Fruit fly (Drosophila melanogaster) whole organism, embryonic: ENCODE data around the gene CG6330.

Experiments used
- Bgb ChIP-seq: fragments of 200-800 bp; sonication (Bioruptor generic); IDR thresholded peaks from 2 replicates; pipeline ENCODE4 v1.3.6; 2022; ENCODE audit warnings: missing biosample characterization, missing genetic modification characterization; ENCODE audit not compliant: partially characterized antibody
- Blimp-1 ChIP-seq: fragments of 200-800 bp; sonication (Bioruptor generic); optimal IDR thresholded peaks from 3 replicates; lab custom pipeline; 2018; ENCODE audit warnings: missing biosample characterization, missing genetic modification characterization, mild to moderate bottlenecking, moderate library complexity, missing genetic modification reagents
- C15 ChIP-seq: fragments of 200-800 bp; sonication (Bioruptor generic); IDR thresholded peaks from 3 replicates; pipeline ENCODE4 v1.3.6; 2022; ENCODE audit warnings: missing biosample characterization, missing genetic modification characterization
- CG10543 ChIP-seq: fragments of 200-800 bp; sonication (Bioruptor generic); optimal IDR thresholded peaks from 3 replicates; lab custom pipeline; 2017; ENCODE audit warnings: missing biosample characterization, mild to moderate bottlenecking, missing genetic modification characterization, moderate library complexity
- CG11504 ChIP-seq: fragments of 200-800 bp; sonication (Bioruptor generic); optimal IDR thresholded peaks from 3 replicates; lab custom pipeline; 2019; ENCODE audit warnings: missing biosample characterization, mild to moderate bottlenecking, missing genetic modification characterization, moderate library complexity
- CG12219 ChIP-seq: fragments of 200-800 bp; sonication (Bioruptor generic); optimal IDR thresholded peaks from 3 replicates; lab custom pipeline; 2018; ENCODE audit warnings: missing biosample characterization, mild to moderate bottlenecking, missing genetic modification characterization
- CG1233 ChIP-seq: fragments of 200-800 bp; sonication (Bioruptor generic); optimal IDR thresholded peaks from 4 replicates; lab custom pipeline; 2018; ENCODE audit warnings: missing biosample characterization, mild to moderate bottlenecking, missing genetic modification characterization
- CG15696 ChIP-seq: fragments of 200-800 bp; sonication (Bioruptor generic); optimal IDR thresholded peaks from 2 replicates; lab custom pipeline; 2019; ENCODE audit warnings: missing biosample characterization, mild to moderate bottlenecking, missing genetic modification characterization, moderate library complexity
- CG18476 ChIP-seq: fragments of 200-800 bp; sonication (Bioruptor generic); optimal IDR thresholded peaks from 2 replicates; lab custom pipeline; 2016; ENCODE audit warnings: missing biosample characterization, mild to moderate bottlenecking, missing genetic modification characterization
- CG30020 ChIP-seq: fragments of 200-800 bp; optimal IDR thresholded peaks from 2 replicates; lab custom pipeline; 2019; ENCODE audit warnings: missing biosample characterization, mild to moderate bottlenecking, missing genetic modification characterization, moderate library complexity
- CG33557 ChIP-seq: fragments of 200-800 bp; sonication (Bioruptor generic); optimal IDR thresholded peaks from 2 replicates; lab custom pipeline; 2019; ENCODE audit warnings: missing biosample characterization, mild to moderate bottlenecking, missing genetic modification characterization, moderate library complexity
- CG5953 ChIP-seq: fragments of 200-800 bp; sonication (Bioruptor generic); IDR thresholded peaks from 2 replicates; pipeline ENCODE4 v1.3.6; 2022; ENCODE audit warnings: missing biosample characterization, missing genetic modification characterization
- CG6175 ChIP-seq: fragments of 200-800 bp; sonication (Bioruptor generic); IDR thresholded peaks from 3 replicates; pipeline ENCODE4 v1.3.6; 2022; ENCODE audit warnings: missing biosample characterization, missing genetic modification characterization
- CG8281 ChIP-seq: fragments of 200-800 bp; sonication (Bioruptor generic); optimal IDR thresholded peaks from 2 replicates; lab custom pipeline; 2018; ENCODE audit warnings: missing biosample characterization, mild to moderate bottlenecking, missing genetic modification characterization, moderate library complexity
- CG8388 ChIP-seq: fragments of 200-800 bp; sonication (Bioruptor generic); optimal IDR thresholded peaks from 2 replicates; lab custom pipeline; 2019; ENCODE audit warnings: missing biosample characterization, mild to moderate bottlenecking, missing genetic modification characterization, moderate library complexity
- CG9876 ChIP-seq: fragments of 200-800 bp; sonication (Bioruptor generic); optimal IDR thresholded peaks from 2 replicates; lab custom pipeline; 2016; ENCODE audit warnings: missing biosample characterization, missing genetic modification characterization
- CG9932 ChIP-seq: fragments of 200-800 bp; sonication (Bioruptor generic); IDR thresholded peaks from 2 replicates; pipeline ENCODE4 v1.3.6; 2022; ENCODE audit warnings: missing biosample characterization, missing genetic modification characterization
- Deaf1 ChIP-seq: fragments of 200-800 bp; optimal IDR thresholded peaks from 3 replicates; lab custom pipeline; 2019; ENCODE audit warnings: missing biosample characterization, mild to moderate bottlenecking, missing genetic modification characterization, moderate library complexity
- Dek ChIP-seq: fragments of 200-800 bp; sonication (Bioruptor generic); optimal IDR thresholded peaks from 3 replicates; lab custom pipeline; 2019; ENCODE audit warnings: missing biosample characterization, mild to moderate bottlenecking, missing genetic modification characterization, moderate library complexity
- Dll ChIP-seq: fragments of 200-800 bp; sonication (Bioruptor generic); IDR thresholded peaks from 4 replicates; pipeline ENCODE4 v1.3.6; 2022; ENCODE audit warnings: missing biosample characterization, missing genetic modification characterization; ENCODE audit not compliant: partially characterized antibody
- E2f2 ChIP-seq: fragments of 200-800 bp; sonication (Bioruptor generic); IDR thresholded peaks from 2 replicates; pipeline ENCODE4 v1.3.6; 2022; ENCODE audit warnings: missing biosample characterization, missing genetic modification characterization
- Kr ChIP-seq: fragments of 200-800 bp; sonication (Bioruptor generic); optimal IDR thresholded peaks from 2 replicates; lab custom pipeline; 2017; ENCODE audit warnings: missing biosample characterization, mild to moderate bottlenecking, missing genetic modification characterization
- Lim3 ChIP-seq: fragments of 200-800 bp; sonication (Bioruptor generic); IDR thresholded peaks from 2 replicates; pipeline ENCODE4 v1.3.6; 2022; ENCODE audit warnings: missing biosample characterization, missing genetic modification characterization
- Neu2 ChIP-seq: fragments of 200-800 bp; sonication (Bioruptor generic); optimal IDR thresholded peaks from 3 replicates; lab custom pipeline; 2016; ENCODE audit warnings: missing biosample characterization, missing genetic modification characterization, borderline replicate concordance
- Opbp ChIP-seq: fragments of 200-800 bp; sonication (Bioruptor generic); IDR thresholded peaks from 3 replicates; pipeline ENCODE4 v1.3.6; 2022; ENCODE audit warnings: missing biosample characterization, missing genetic modification characterization; ENCODE audit not compliant: partially characterized antibody
- Sry-β ChIP-seq: fragments of 200-800 bp; sonication (Bioruptor generic); optimal IDR thresholded peaks from 2 replicates; lab custom pipeline; 2018; ENCODE audit warnings: missing biosample characterization, mild to moderate bottlenecking, missing genetic modification characterization, moderate library complexity
- Taf1 ChIP-seq: fragments of 200-800 bp; sonication (Bioruptor generic); IDR thresholded peaks from 2 replicates; pipeline ENCODE4 v1.3.6; 2022; ENCODE audit warnings: missing biosample characterization, missing genetic modification characterization
- al ChIP-seq: fragments of 200-800 bp; sonication (Bioruptor generic); IDR thresholded peaks from 2 replicates; pipeline ENCODE4 v1.3.6; 2022; ENCODE audit warnings: missing biosample characterization, missing genetic modification characterization
- ase ChIP-seq: fragments of 200-800 bp; sonication (Bioruptor generic); IDR thresholded peaks from 3 replicates; pipeline ENCODE4 v1.3.6; 2022; ENCODE audit warnings: missing biosample characterization, missing genetic modification characterization
- bbx ChIP-seq: fragments of 200-800 bp; sonication (Bioruptor generic); IDR thresholded peaks from 2 replicates; pipeline ENCODE4 v1.3.6; 2022; ENCODE audit warnings: missing biosample characterization, missing genetic modification characterization; ENCODE audit not compliant: partially characterized antibody
- bowl ChIP-seq: fragments of 200-800 bp; sonication (Bioruptor generic); IDR thresholded peaks from 2 replicates; pipeline ENCODE4 v1.3.6; 2022; ENCODE audit warnings: missing biosample characterization, missing genetic modification characterization
- cato ChIP-seq: fragments of 200-800 bp; sonication (Bioruptor generic); optimal IDR thresholded peaks from 2 replicates; lab custom pipeline; 2016; ENCODE audit warnings: missing biosample characterization, missing genetic modification characterization, borderline replicate concordance
- chinmo ChIP-seq: fragments of 200-800 bp; sonication (Bioruptor generic); IDR thresholded peaks from 4 replicates; pipeline ENCODE4 v1.3.6; 2022; ENCODE audit warnings: missing biosample characterization, missing genetic modification characterization; ENCODE audit not compliant: partially characterized antibody
- crol ChIP-seq: fragments of 200-800 bp; sonication (Bioruptor generic); IDR thresholded peaks from 2 replicates; pipeline ENCODE4 v1.3.6; 2022; ENCODE audit warnings: missing biosample characterization, missing genetic modification characterization
- dpn ChIP-seq, 2 experiments: fragments of 200-800 bp; sonication (Bioruptor generic); optimal IDR thresholded peaks; 3 replicates each; lab custom pipeline; 2016; ENCODE audit warnings: missing biosample characterization in 2 of 2, missing genetic modification characterization in 2 of 2
- dysf ChIP-seq: fragments of 200-800 bp; sonication (Bioruptor generic); IDR thresholded peaks from 3 replicates; pipeline ENCODE4 v1.3.6; 2022; ENCODE audit warnings: missing biosample characterization, missing genetic modification characterization
- eve ChIP-seq, 2 experiments: fragments of >200 bp; optimal IDR thresholded peaks; 2 replicates each; lab custom pipeline; 2017; ENCODE audit warnings: missing biosample characterization in 2 of 2, missing genetic modification characterization in 2 of 2
- exex ChIP-seq: fragments of 200-800 bp; sonication (Bioruptor generic); optimal IDR thresholded peaks from 4 replicates; lab custom pipeline; 2018; ENCODE audit warnings: missing biosample characterization, mild to moderate bottlenecking, missing genetic modification characterization, moderate library complexity
- hkb ChIP-seq, 2 experiments: fragments of 200-800 bp in 1 of 2; fragments of >200 bp in 1 of 2; sonication (Bioruptor generic) in 1 of 2; IDR thresholded peaks in 1 of 2; optimal IDR thresholded peaks in 1 of 2; 2 replicates each; pipeline versions ENCODE4 v1.3.6 to Lab custom; 2017 to 2022; ENCODE audit warnings: missing biosample characterization in 1 of 2, missing genetic modification characterization in 1 of 2
- kni ChIP-seq: fragments of 200-800 bp; sonication (Bioruptor generic); optimal IDR thresholded peaks from 3 replicates; lab custom pipeline; 2017; ENCODE audit warnings: mild to moderate bottlenecking, missing biosample characterization, missing genetic modification reagents, missing genetic modification characterization
- oc ChIP-seq: fragments of 200-800 bp; sonication (Bioruptor generic); optimal IDR thresholded peaks from 2 replicates; lab custom pipeline; 2018; ENCODE audit warnings: missing biosample characterization, mild to moderate bottlenecking, missing genetic modification characterization, moderate library complexity
- onecut ChIP-seq: fragments of 200-800 bp; sonication (Bioruptor generic); IDR thresholded peaks from 2 replicates; pipeline ENCODE4 v1.3.6; 2022; ENCODE audit warnings: missing biosample characterization, missing genetic modification characterization
- pho ChIP-seq: fragments of 200-800 bp; sonication (Bioruptor generic); optimal IDR thresholded peaks from 2 replicates; lab custom pipeline; 2016; ENCODE audit warnings: missing biosample characterization, missing genetic modification characterization
- psq ChIP-seq: fragments of 200-800 bp; sonication (Bioruptor generic); optimal IDR thresholded peaks from 2 replicates; lab custom pipeline; 2017; ENCODE audit warnings: missing biosample characterization, missing genetic modification characterization
- run ChIP-seq: fragments of 200-800 bp; sonication (Bioruptor generic); optimal IDR thresholded peaks from 3 replicates; lab custom pipeline; 2018; ENCODE audit warnings: missing biosample characterization, mild to moderate bottlenecking, missing genetic modification characterization
- slou ChIP-seq: fragments of 200-800 bp; sonication (Bioruptor generic); optimal IDR thresholded peaks from 3 replicates; lab custom pipeline; 2016; ENCODE audit warnings: missing biosample characterization, missing genetic modification characterization
- stwl ChIP-seq: fragments of 200-800 bp; sonication (Bioruptor generic); optimal IDR thresholded peaks from 3 replicates; lab custom pipeline; 2018; ENCODE audit warnings: missing biosample characterization, mild to moderate bottlenecking, missing genetic modification characterization, moderate library complexity
- usp ChIP-seq: fragments of >200 bp; optimal IDR thresholded peaks from 2 replicates; lab custom pipeline; 2017; ENCODE audit warnings: missing biosample characterization, missing genetic modification characterization
- yki ChIP-seq: fragments of >200 bp; optimal IDR thresholded peaks from 3 replicates; lab custom pipeline; 2018

Gene CG6330

DNA sequence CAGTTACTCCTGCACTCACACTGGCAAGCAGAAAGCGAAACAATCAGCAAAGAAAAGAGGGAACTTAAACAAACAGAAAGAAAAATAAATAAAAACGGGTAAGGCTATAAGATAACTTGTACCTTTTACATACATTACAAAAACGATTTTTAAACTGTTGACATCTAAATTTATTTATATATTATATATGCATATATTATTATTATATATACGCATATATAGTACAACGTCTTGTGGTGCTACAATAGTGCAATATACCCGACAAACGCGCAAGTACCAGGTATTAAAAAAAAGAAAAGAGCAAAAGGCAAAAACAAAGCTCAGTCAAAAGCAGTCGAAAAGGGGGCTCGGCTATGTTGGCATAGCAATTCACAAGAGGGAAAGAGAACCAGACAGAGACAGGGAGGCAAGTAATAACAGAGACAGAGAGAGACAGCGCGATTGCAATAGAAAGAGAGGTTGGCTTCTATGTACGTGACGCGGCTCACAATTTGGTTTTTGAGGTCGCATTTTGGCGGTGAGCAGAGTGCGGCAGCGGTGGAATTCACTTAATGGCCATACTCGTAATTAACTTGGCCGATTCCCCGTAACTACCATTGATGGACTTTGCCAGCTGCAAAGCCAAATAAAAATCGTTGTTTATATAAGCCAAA, 4.1 kb downstream of the CG6330 start (continued):
- TF ChIP-seq bbx (GFP tag; lab: Robert Waterston, UW) (no peak), CG30020 (no peak), psq (GFP tag; lab: Kevin White, UChicago) (peak; percentile 89), bowl (0 out of 2 replicates have a peak, but pooled peaks have one; percentile 49), Deaf1 (tag; lab: Kevin White, UChicago) (peak; percentile 42), CG15696 (no peak), CG6175 (peak; percentile 35; the same call in 1 of the 3 replicates), CG8281 (tag; lab: Kevin White, UChicago) (peak; percentile 4), stwl (tag; lab: Kevin White, UChicago) (no peak), run (peak; percentile 64), Bgb (GFP tag; lab: Robert Waterston, UW) (no peak; the same call in 1 of the 2 replicates), ase (peak; percentile 78), Neu2 (GFP tag; lab: Kevin White, UChicago) (no peak), CG8388 (peak; percentile 72), usp (GFP tag; lab: Kevin White, UChicago) (no peak), eve (GFP tag; optimal IDR thresholded peaks at IDR 0.05; lab: Kevin White, UChicago) (no peak), C15 (no peak), hkb (optimal IDR thresholded peaks at IDR 0.05; lab: Kevin White, UChicago) (no peak), hkb (GFP tag; IDR thresholded peaks at IDR 0.05; lab: Robert Waterston, UW) (peak; percentile 86), CG9876 (GFP tag; lab: Kevin White, UChicago) (no peak), E2f2 (GFP tag; lab: Robert Waterston, UW) (peak; percentile 62), CG5953 (GFP tag; lab: Robert Waterston, UW) (peak; percentile 85), crol (no peak), onecut (GFP tag; lab: Robert Waterston, UW) (peak; percentile 58; the same call in 1 of the 2 replicates), CG11504 (tag; lab: Kevin White, UChicago) (peak; percentile 84), Dek (tag; lab: Kevin White, UChicago) (peak; percentile 53), Opbp (GFP tag; lab: Robert Waterston, UW) (no peak), cato (GFP tag; lab: Kevin White, UChicago) (no peak), Taf1 (no peak), dysf (GFP tag; lab: Robert Waterston, UW) (peak; percentile 81), CG10543 (GFP tag; lab: Kevin White, UChicago) (peak; percentile 25), slou (GFP tag; lab: Kevin White, UChicago) (no peak), chinmo (GFP tag; lab: Robert Waterston, UW) (peak; percentile 87; the same call in 3 of the 4 replicates), CG1233 (peak; percentile 62), exex (tag; lab: Kevin White, UChicago) (peak; percentile 23), Blimp-1 (GFP tag; lab: Kevin White, UChicago) (peak; percentile 83), al (peak; percentile 32; the same call in 1 of the 2 replicates), kni (GFP tag; lab: Kevin White, UChicago) (peak; percentile 23), CG12219 (peak; percentile 25), Lim3 (GFP tag; lab: Robert Waterston, UW) (peak; percentile 32; the same call in 1 of the 2 replicates), dpn (GFP tag; optimal IDR thresholded peaks at IDR 0.05; lab: Kevin White, UChicago) (peak in 1 of 2 experiments; percentile 74), yki (lab: Kevin White, UChicago) (no peak), CG9932 (peak; percentile 57), CG18476 (GFP tag; lab: Kevin White, UChicago) (peak; percentile 32), pho (GFP tag; lab: Kevin White, UChicago) (no peak), Sry-β (no peak), oc (tag; lab: Kevin White, UChicago) (peak; percentile 91), Kr (no peak), Dll (GFP tag; lab: Robert Waterston, UW) (no peak), CG33557 (GFP tag; lab: Kevin White, UChicago) (no peak)
